Worm (Caenorhabditis elegans) whole organism, L2 larva: ENCODE measurements around the gene C06A12.8.

Experiments used
- R02D3.7 ChIP-seq: fragments of 150-350 bp; optimal IDR thresholded peaks from 2 replicates; lab custom pipeline; 2014; ENCODE audit warnings: missing biosample characterization, missing genetic modification characterization
- fos-1 ChIP-seq: fragments of 150-350 bp; optimal IDR thresholded peaks from 2 replicates; lab custom pipeline; 2014; ENCODE audit warnings: missing biosample characterization, missing genetic modification characterization
- lin-13 ChIP-seq: fragments of 150-350 bp; optimal IDR thresholded peaks from 2 replicates; lab custom pipeline; 2014; ENCODE audit warnings: missing biosample characterization, missing genetic modification reagents, missing genetic modification characterization
- lin-39 ChIP-seq: fragments of 150-350 bp; optimal IDR thresholded peaks from 2 replicates; lab custom pipeline; 2014; ENCODE audit warnings: missing biosample characterization, missing genetic modification reagents, missing genetic modification characterization
- nhr-10 ChIP-seq: sonication (generic microtip); optimal IDR thresholded peaks from 2 replicates; lab custom pipeline; 2017; ENCODE audit warnings: missing biosample characterization, missing genetic modification characterization
- sem-4 ChIP-seq: fragments of 150-350 bp; optimal IDR thresholded peaks from 2 replicates; lab custom pipeline; 2014; ENCODE audit warnings: missing biosample characterization, missing genetic modification reagents, missing genetic modification characterization
- snpc-4 ChIP-seq: fragments of 150-350 bp; optimal IDR thresholded peaks from 2 replicates; lab custom pipeline; 2014; ENCODE audit warnings: missing biosample characterization, missing genetic modification characterization
- zag-1 ChIP-seq: fragments of 150-350 bp; optimal IDR thresholded peaks from 2 replicates; lab custom pipeline; 2014; ENCODE audit warnings: missing biosample characterization, missing genetic modification characterization

DNA sequence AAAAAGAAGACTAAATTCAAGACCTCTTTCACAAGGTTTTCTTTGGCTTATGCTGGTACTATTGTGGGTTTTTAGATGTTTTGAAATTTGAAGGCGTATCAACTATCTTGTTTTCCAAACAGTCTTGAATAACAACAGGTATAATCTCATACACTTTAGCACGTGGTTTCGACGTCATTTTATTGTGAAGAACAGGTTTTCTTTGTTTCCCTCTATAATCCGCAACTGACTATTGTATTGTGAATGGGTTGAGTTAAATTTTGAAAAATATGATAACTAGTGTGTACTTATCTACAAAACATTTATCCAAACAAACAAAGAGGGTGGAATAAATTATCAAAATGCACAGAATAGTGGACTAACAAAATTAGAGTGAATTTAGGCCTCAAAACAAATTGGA, 4.1 kb downstream of the C06A12.8 start:
- TF ChIP-seq R02D3.7 (no peak), snpc-4 (tag; lab: Kevin White, UChicago) (no peak), lin-39 (tag; lab: Kevin White, UChicago) (no peak), lin-13 (GFP tag; lab: Kevin White, UChicago) (no peak), fos-1 (tag; lab: Kevin White, UChicago) (no peak), sem-4 (tag; lab: Kevin White, UChicago) (no peak), nhr-10 (tag; lab: Kevin White, UChicago) (no peak), zag-1 (no peak)
